Fruit fly (Drosophila melanogaster): ENCODE data around the gene mge.

The mge gene

dm6 chr3L:3878734-3879310 lies 30.9 kb downstream of the mge start (continued):
- TF ChIP-seq gem (tag; optimal IDR thresholded peaks at IDR 0.05), result no peak
- peak; percentile 21 for TF ChIP-seq ewg (GFP tag; optimal IDR thresholded peaks at IDR 0.05)
- no peak for TF ChIP-seq Myb (GFP tag; optimal IDR thresholded peaks at IDR 0.05)
- peak; percentile 46 for TF ChIP-seq twi (tag; optimal IDR thresholded peaks at IDR 0.05)
- TF ChIP-seq lbe (GFP tag; optimal IDR thresholded peaks at IDR 0.05), result no peak
- no peak for TF ChIP-seq CG10462 (GFP tag; optimal IDR thresholded peaks at IDR 0.05)
- no peak for TF ChIP-seq CG18599 (GFP tag; optimal IDR thresholded peaks at IDR 0.05)
- TF ChIP-seq sna (GFP tag; IDR thresholded peaks at IDR 0.05; ENCODE audit: partially characterized antibody), result 0 out of 2 replicates have a peak, but pooled peaks have one; percentile 49
- TF ChIP-seq CG6254 (GFP tag; optimal IDR thresholded peaks at IDR 0.05), result peak; percentile 99
- TF ChIP-seq kni (GFP tag; optimal IDR thresholded peaks at IDR 0.05), result no peak
- peak; percentile 27 for TF ChIP-seq Med (GFP tag)
- TF ChIP-seq CG11456 (GFP tag; IDR thresholded peaks at IDR 0.05), result no peak
- TF ChIP-seq CG7271 (tag; optimal IDR thresholded peaks at IDR 0.05), result no peak
- TF ChIP-seq CG34224 (GFP tag; IDR thresholded peaks at IDR 0.05; ENCODE audit: partially characterized antibody), result peak; percentile 39; the same call in 1 of the 3 replicates
- TF ChIP-seq CG14014 (GFP tag; IDR thresholded peaks at IDR 0.05), result no peak
- TF ChIP-seq zen2 (GFP tag; IDR thresholded peaks at IDR 0.05; ENCODE audit: partially characterized antibody), result peak; percentile 27; the same call in 1 of the 3 replicates
- no peak for TF ChIP-seq CrebB (tag; optimal IDR thresholded peaks at IDR 0.05)
- peak; percentile 15 for TF ChIP-seq HLHmδ (GFP tag; optimal IDR thresholded peaks at IDR 0.05)
- TF ChIP-seq Nf-YC (tag; optimal IDR thresholded peaks at IDR 0.05), result peak; percentile 88
- no peak for TF ChIP-seq bab2 (GFP tag; optimal IDR thresholded peaks at IDR 0.05)
- no peak for TF ChIP-seq tin (GFP tag; optimal IDR thresholded peaks at IDR 0.05)
- no peak for TF ChIP-seq CG12391 (tag; optimal IDR thresholded peaks at IDR 0.05)
- TF ChIP-seq ac (GFP tag; optimal IDR thresholded peaks at IDR 0.05), result peak; percentile 94
- no peak for TF ChIP-seq Dip3 (GFP tag; optimal IDR thresholded peaks at IDR 0.05)
- TF ChIP-seq CG14050 (GFP tag; IDR thresholded peaks at IDR 0.05), result no peak
- TF ChIP-seq tll (GFP tag; optimal IDR thresholded peaks at IDR 0.05), result peak in 1 of 2 experiments; percentile 56
- peak; percentile 14 for TF ChIP-seq jing (GFP tag; optimal IDR thresholded peaks at IDR 0.05)
- TF ChIP-seq Hr3 (GFP tag; optimal IDR thresholded peaks at IDR 0.05), result no peak
- no peak for TF ChIP-seq CG11723 (GFP tag; optimal IDR thresholded peaks at IDR 0.05)
- TF ChIP-seq CG16815 (GFP tag; optimal IDR thresholded peaks at IDR 0.05), result no peak
- TF ChIP-seq NfI (GFP tag; optimal IDR thresholded peaks at IDR 0.05), result no peak
- 0 out of 4 replicates have a peak, but pooled peaks have one; percentile 51 for TF ChIP-seq chinmo (GFP tag; IDR thresholded peaks at IDR 0.05; ENCODE audit: partially characterized antibody)
- TF ChIP-seq CG17361 (GFP tag; IDR thresholded peaks at IDR 0.05), result no peak
- TF ChIP-seq Scr (GFP tag; IDR thresholded peaks at IDR 0.05; ENCODE audit: partially characterized antibody), result peak; percentile 13
- TF ChIP-seq Dad (GFP tag; optimal IDR thresholded peaks at IDR 0.05), result no peak
- TF ChIP-seq z (GFP tag; IDR thresholded peaks at IDR 0.05), result peak; percentile 99
- peak; percentile 66 for TF ChIP-seq sqz (GFP tag; optimal IDR thresholded peaks at IDR 0.05)
- TF ChIP-seq Tbp (GFP tag; optimal IDR thresholded peaks at IDR 0.05), result no peak
- peak; percentile 61 for TF ChIP-seq CG10366 (GFP tag; IDR thresholded peaks at IDR 0.05)
- TF ChIP-seq CG9437 (GFP tag; optimal IDR thresholded peaks at IDR 0.05), result no peak
- peak; percentile 95 for TF ChIP-seq nom (GFP tag; optimal IDR thresholded peaks at IDR 0.05)
- TF ChIP-seq crp (GFP tag; optimal IDR thresholded peaks at IDR 0.05), result peak in 1 of 2 experiments; percentile 50
- no peak for TF ChIP-seq CG14667 (GFP tag; IDR thresholded peaks at IDR 0.05)
- no peak for TF ChIP-seq HHEX (GFP tag; optimal IDR thresholded peaks at IDR 0.05)
- peak in 1 of 2 experiments; percentile 78 for TF ChIP-seq bsh (GFP tag; optimal IDR thresholded peaks at IDR 0.05)
- no peak for TF ChIP-seq dpn (GFP tag; optimal IDR thresholded peaks at IDR 0.05)
- no peak for TF ChIP-seq GATAe (GFP tag; conservative IDR thresholded peaks at IDR 0.05)
- TF ChIP-seq CG34376 (GFP tag; optimal IDR thresholded peaks at IDR 0.05), result peak; percentile 21

All from whole organism, embryonic.